Fruit fly (Drosophila melanogaster): Measurements from ENCODE around the gene Mcm2.

Mcm2 gene

DNA sequence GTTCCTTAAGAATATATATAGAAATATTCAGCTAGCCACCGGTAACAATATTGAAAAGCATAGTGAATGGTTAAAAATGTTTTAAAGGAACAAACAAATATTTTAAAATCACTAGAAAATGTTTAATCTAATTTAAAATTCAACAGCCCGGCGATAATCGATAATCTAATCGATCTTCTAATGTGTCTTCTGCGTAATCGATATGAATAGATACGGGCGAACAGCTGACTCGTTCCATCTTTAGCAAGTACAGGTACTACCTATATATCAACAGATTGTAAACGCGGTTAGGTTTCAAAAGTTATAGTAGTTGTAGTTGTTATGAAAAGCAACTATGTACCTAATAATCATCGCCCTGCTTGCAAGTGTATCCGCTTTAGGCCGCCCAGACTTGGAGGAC, 47.0 kb upstream of the Mcm2 start, which contains the start of gene CG7800 (continued):
- TF ChIP-seq MESR4 (GFP tag; optimal IDR thresholded peaks at IDR 0.05) (peak; percentile 24), yki (optimal IDR thresholded peaks at IDR 0.05) (no peak), gfzf (GFP tag; optimal IDR thresholded peaks at IDR 0.05) (no peak), eve (GFP tag; optimal IDR thresholded peaks at IDR 0.05) (no peak), CG9215 (GFP tag; IDR thresholded peaks at IDR 0.05) (no peak), CG31224 (GFP tag; IDR thresholded peaks at IDR 0.05) (no peak), CG10462 (GFP tag; optimal IDR thresholded peaks at IDR 0.05) (no peak), oc (tag; optimal IDR thresholded peaks at IDR 0.05) (no peak), tgo (GFP tag; IDR thresholded peaks at IDR 0.05) (no peak), ind (GFP tag; optimal IDR thresholded peaks at IDR 0.05) (no peak), ERR (GFP tag; optimal IDR thresholded peaks at IDR 0.05) (no peak), Hr78 (GFP tag; optimal IDR thresholded peaks at IDR 0.05) (no peak), BEAF-32 (GFP tag; optimal IDR thresholded peaks at IDR 0.05) (peak; percentile 56), CG2129 (GFP tag; IDR thresholded peaks at IDR 0.05; ENCODE audit: partially characterized antibody) (0 out of 2 replicates have a peak, but pooled peaks have one; percentile 32), slp2 (GFP tag; optimal IDR thresholded peaks at IDR 0.05) (no peak), CG4707 (GFP tag; optimal IDR thresholded peaks at IDR 0.05) (no peak), peb (GFP tag; IDR thresholded peaks at IDR 0.05) (no peak), Nf-YB (GFP tag; optimal IDR thresholded peaks at IDR 0.05) (no peak), Opbp (GFP tag; IDR thresholded peaks at IDR 0.05; ENCODE audit: partially characterized antibody) (0 out of 3 replicates have a peak, but pooled peaks have one; percentile 13), CG33557 (GFP tag; optimal IDR thresholded peaks at IDR 0.05) (no peak), twi (tag; optimal IDR thresholded peaks at IDR 0.05) (no peak), Sry-β (GFP tag; optimal IDR thresholded peaks at IDR 0.05) (no peak), CG12391 (tag; optimal IDR thresholded peaks at IDR 0.05) (no peak), Ets97D (GFP tag; optimal IDR thresholded peaks at IDR 0.05) (no peak), stc (GFP tag; IDR thresholded peaks at IDR 0.05) (no peak), tna (GFP tag; IDR thresholded peaks at IDR 0.05; ENCODE audit: partially characterized antibody) (0 out of 2 replicates have a peak, but pooled peaks have one; percentile 15), CG8089 (GFP tag; optimal IDR thresholded peaks at IDR 0.05) (no peak), en (GFP tag; optimal IDR thresholded peaks at IDR 0.05) (no peak), ash1 (GFP tag; optimal IDR thresholded peaks at IDR 0.05) (no peak), odd (GFP tag; optimal IDR thresholded peaks at IDR 0.05) (no peak), CG13775 (GFP tag; optimal IDR thresholded peaks at IDR 0.05) (no peak), CG31365 (tag; optimal IDR thresholded peaks at IDR 0.05) (no peak), ac (GFP tag; optimal IDR thresholded peaks at IDR 0.05) (no peak), Poxn (GFP tag; IDR thresholded peaks at IDR 0.05) (no peak), CG1603 (tag; optimal IDR thresholded peaks at IDR 0.05) (no peak), zf30C (GFP tag; optimal IDR thresholded peaks at IDR 0.05) (no peak), E2f2 (GFP tag; IDR thresholded peaks at IDR 0.05) (peak; percentile 65), Doc3 (GFP tag; IDR thresholded peaks at IDR 0.05; ENCODE audit: partially characterized antibody) (peak; percentile 55; the same call in 2 of the 3 replicates), CG14667 (GFP tag; IDR thresholded peaks at IDR 0.05) (no peak), CG10267 (tag; optimal IDR thresholded peaks at IDR 0.05) (peak; percentile 8), ato (GFP tag; IDR thresholded peaks at IDR 0.05; ENCODE audit: partially characterized antibody) (peak; percentile 46; the same call in 1 of the 2 replicates), chif (GFP tag; optimal IDR thresholded peaks at IDR 0.05) (no peak), insv (GFP tag; optimal IDR thresholded peaks at IDR 0.05) (no peak), phol (tag; optimal IDR thresholded peaks at IDR 0.05) (no peak), cato (GFP tag; optimal IDR thresholded peaks at IDR 0.05; ENCODE audit: borderline replicate concordance) (no peak), CG9727 (GFP tag; optimal IDR thresholded peaks at IDR 0.05) (no peak), Dbx (GFP tag; IDR thresholded peaks at IDR 0.05) (no peak), CG17328 (GFP tag; IDR thresholded peaks at IDR 0.05) (no peak), Bdp1 (GFP tag; optimal IDR thresholded peaks at IDR 0.05) (no peak), ham (GFP tag; IDR thresholded peaks at IDR 0.05) (no peak), CG17385 (GFP tag; optimal IDR thresholded peaks at IDR 0.05) (no peak)

Measured in whole organism, embryonic.